Worm (Caenorhabditis elegans): ENCODE measurements around the gene aqp-1.

DNA sequence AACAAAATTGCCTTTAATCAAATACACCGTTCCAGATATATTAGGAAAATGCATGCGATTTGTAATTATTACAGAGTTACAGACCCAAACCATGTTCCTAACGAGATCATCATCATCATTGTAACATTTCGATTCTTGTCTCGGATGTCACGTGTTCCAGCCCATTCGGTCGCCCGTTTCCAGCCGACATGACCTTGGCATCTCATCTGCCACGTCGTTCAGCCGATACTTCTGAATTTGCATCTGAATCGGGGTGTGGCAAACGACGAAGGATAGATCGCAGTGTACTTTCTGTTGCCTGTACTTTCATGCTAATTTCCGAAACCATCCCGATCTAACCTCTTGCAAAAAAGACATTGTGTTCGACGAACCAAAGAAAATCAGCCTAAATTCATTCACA is 1.6 kb upstream of the aqp-1 start:
- TF ChIP-seq unc-39 (tag; optimal IDR thresholded peaks at IDR 0.05): no peak
- TF ChIP-seq zag-1 (tag; optimal IDR thresholded peaks at IDR 0.05): no peak
- TF ChIP-seq lin-11 (tag; optimal IDR thresholded peaks at IDR 0.05): no peak
- no peak for TF ChIP-seq fos-1 (tag; optimal IDR thresholded peaks at IDR 0.05)
- TF ChIP-seq egl-27 (tag; optimal IDR thresholded peaks at IDR 0.05): no peak
- TF ChIP-seq lin-13 (GFP tag; optimal IDR thresholded peaks at IDR 0.05): no peak
- no peak for TF ChIP-seq sma-9 (GFP tag; optimal IDR thresholded peaks at IDR 0.05)
- TF ChIP-seq sma-9 (tag; optimal IDR thresholded peaks at IDR 0.05): no peak
- no peak for TF ChIP-seq snpc-4 (tag; optimal IDR thresholded peaks at IDR 0.05)
- no peak for TF ChIP-seq nhr-11 (tag; optimal IDR thresholded peaks at IDR 0.05)
- no peak for TF ChIP-seq mab-5 (tag; optimal IDR thresholded peaks at IDR 0.05)
- no peak for TF ChIP-seq blmp-1 (tag; optimal IDR thresholded peaks at IDR 0.05; ENCODE audit: insufficient read depth)
- no peak for TF ChIP-seq R02D3.7 (tag; optimal IDR thresholded peaks at IDR 0.05)
